Worm (Caenorhabditis elegans): ENCODE results near the gene cnc-10.
A peak's percentile ranks its signal among the peaks of the same experiment; 100 is the strongest.

The cnc-10 gene

ce11 chrV:11231177-11231576 is 48.2 kb downstream of the cnc-10 start:
- TF ChIP-seq elt-3 (tag; optimal IDR thresholded peaks at IDR 0.05), result no peak
- TF ChIP-seq mbf-1 (tag; optimal IDR thresholded peaks at IDR 0.05), result no peak
- TF ChIP-seq blmp-1 (tag; optimal IDR thresholded peaks at IDR 0.05; ENCODE audit: insufficient read depth), result peak; percentile 53
- TF ChIP-seq nhr-6 (tag; optimal IDR thresholded peaks at IDR 0.05), result no peak
- no peak for TF ChIP-seq nhr-129 (tag; optimal IDR thresholded peaks at IDR 0.05)
- TF ChIP-seq nhr-25 (tag; optimal IDR thresholded peaks at IDR 0.05), result no peak
- no peak for TF ChIP-seq elt-1 (tag; optimal IDR thresholded peaks at IDR 0.05)
- TF ChIP-seq R02D3.7 (tag; optimal IDR thresholded peaks at IDR 0.05), result no peak

Measured in whole organism, L2 larva.